Fruit fly (Drosophila melanogaster): ENCODE results near the gene Ir93a.

Gene Ir93a

DNA sequence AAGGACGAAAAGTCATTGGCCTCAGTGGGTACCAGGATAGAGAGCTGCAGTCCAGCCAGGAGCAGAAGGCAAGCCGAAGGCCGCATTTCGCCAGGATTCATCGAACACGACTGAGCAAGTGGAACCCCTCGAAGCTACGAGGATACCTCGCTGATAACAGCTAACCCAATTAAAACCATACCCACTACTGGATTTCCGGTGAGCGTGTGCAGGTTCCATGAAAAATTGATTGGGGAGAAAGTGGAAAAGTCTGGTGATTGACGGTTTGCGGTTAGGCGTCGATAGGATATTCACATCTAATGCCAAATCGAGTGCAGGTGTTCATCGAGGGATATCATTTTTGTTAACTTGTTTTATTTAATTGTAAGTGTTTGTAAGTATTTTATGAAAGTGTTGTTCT, at the start of gene Ir93a:
Gene Ir93a, minus strand, starts transcription at position 101 of the 400 bp plus-strand sequence.
- TF ChIP-seq CG8478 (optimal IDR thresholded peaks at IDR 0.05): no peak

DNA sequence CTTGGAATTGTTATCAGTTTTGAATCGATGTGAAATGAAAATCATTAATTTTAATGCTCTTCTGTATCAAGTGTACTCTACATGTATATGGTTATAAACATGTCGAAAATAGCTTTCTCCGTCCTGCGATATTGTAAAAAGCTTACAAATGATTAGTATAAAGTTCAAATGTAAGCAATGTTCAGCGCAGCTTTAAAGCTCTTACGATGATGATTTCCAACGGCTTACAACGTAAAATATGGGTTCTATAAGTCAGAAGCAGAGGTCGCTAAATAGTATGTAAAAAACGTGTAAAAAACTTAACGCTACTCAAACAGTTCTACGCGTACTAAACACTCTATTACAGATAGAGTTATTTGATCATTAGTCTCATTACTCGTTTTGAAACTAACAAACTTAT, 48.9 kb upstream of the Ir93a start:
- TF ChIP-seq CTCF (optimal IDR thresholded peaks at IDR 0.05) (peak; percentile 80), CG8478 (optimal IDR thresholded peaks at IDR 0.05) (no peak)

DNA sequence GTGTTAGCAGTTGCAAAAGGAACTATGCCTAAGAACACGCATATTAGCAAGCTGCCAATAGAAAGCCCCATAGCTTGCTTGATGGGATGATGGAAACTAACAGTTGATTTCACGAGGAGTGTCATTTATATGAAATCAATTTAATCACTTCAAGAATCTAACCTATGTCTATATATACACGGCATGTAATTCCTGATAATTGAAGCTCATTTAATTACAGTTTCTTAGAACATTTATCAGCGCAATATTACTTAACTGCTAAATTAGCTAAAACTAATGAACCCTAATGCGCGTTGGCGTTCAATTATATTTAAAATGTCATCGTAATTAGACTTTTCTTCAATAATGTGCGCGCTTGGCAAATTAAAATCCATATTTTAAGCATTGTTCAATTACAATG, 45.7 kb upstream of the Ir93a start, which contains the start of gene TotX:
Gene TotX, minus strand, starts transcription at position 101 of the 400 bp plus-strand sequence.
- no peak for TF ChIP-seq CG8478 (optimal IDR thresholded peaks at IDR 0.05)
- TF ChIP-seq CTCF (optimal IDR thresholded peaks at IDR 0.05): no peak

DNA sequence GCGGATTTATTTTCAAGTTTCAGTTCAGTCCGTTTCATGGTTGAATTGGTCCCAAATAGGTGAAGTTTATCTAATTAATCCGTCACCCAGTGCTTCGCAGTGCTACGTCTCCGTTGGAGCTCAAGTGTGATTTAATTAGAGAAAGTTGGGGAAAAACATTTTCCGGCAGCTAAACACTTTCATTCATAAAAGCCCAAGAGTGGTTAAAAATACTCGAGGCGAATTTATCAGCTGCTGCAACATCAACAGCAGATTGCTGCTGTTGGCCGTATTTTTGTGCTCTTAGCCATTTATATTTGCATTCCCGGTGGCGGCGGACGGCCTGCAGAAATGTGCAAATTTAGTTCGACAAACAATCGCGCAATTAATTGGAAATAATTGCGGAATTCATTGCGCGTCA, 41.9 kb upstream of the Ir93a start, which contains the start of gene Grik:
Gene Grik, plus strand, starts transcription at position 301 of the 400 bp plus-strand sequence.
- TF ChIP-seq CG8478 (optimal IDR thresholded peaks at IDR 0.05) (no peak), CTCF (optimal IDR thresholded peaks at IDR 0.05) (no peak)

DNA sequence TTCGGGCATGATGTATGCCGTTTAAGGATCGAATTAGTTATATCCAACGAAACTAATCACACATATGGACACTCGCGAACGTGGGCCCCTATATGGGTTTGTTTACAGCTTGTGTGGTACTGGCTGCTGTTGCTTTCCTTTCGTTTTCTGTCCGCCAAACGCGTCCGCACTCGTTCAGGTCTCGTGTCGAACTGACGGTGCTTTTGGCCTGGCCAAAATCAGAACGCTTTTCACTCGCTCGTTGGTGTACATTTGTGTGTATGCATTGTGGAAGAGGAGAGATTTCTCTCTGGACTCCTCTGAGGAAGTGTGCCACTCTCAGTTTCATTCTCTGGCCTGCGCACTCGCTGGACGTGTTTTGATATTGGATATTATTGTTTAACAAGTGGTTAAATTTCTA, 37.4 kb upstream of the Ir93a start, which contains the start of gene Ktl:
Gene Ktl, minus strand, starts transcription at position 193 of the 400 bp plus-strand sequence.
- TF ChIP-seq CTCF (optimal IDR thresholded peaks at IDR 0.05) (no peak), CG8478 (optimal IDR thresholded peaks at IDR 0.05) (no peak)

DNA sequence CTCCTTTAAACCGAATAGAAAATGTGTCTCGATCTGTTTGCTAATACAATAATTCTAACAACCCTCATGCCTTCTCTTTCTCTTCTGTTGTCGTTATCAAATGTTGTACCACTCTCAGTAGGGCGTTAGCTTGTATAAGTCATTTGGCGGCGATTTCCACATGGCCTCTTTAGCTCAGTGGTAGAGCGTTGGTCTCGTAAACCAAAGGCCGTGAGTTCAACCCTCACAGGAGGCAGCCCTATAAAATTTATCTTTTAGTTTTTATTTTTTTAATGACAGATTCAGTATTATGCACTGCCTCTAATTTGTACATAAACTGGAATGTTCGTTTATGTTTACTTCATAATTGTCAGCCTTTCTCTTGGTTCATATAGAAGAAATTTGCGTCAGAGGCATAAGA, 31.8 kb upstream of the Ir93a start:
- TF ChIP-seq CG8478 (optimal IDR thresholded peaks at IDR 0.05) (no peak), CTCF (optimal IDR thresholded peaks at IDR 0.05) (no peak)

DNA sequence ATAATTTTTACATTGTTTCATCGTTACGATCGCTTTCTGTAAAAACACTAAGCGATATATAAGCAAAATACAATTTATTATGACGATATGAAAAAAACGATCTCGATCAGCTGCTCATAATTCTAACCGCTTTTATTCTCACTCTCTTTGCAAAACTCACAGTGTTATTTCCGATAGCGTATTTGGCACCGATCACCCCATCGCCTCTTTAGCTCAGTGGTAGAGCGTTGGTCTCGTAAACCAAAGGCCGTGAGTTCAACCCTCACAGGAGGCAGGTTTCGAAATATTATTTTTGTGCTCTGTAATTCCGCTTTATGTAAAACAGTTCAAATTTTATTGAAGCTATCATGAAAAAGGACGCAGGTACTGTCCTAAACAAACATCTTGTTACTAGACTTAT, 31.2 kb upstream of the Ir93a start:
- no peak for TF ChIP-seq CG8478 (optimal IDR thresholded peaks at IDR 0.05)
- no peak for TF ChIP-seq CTCF (optimal IDR thresholded peaks at IDR 0.05)

DNA sequence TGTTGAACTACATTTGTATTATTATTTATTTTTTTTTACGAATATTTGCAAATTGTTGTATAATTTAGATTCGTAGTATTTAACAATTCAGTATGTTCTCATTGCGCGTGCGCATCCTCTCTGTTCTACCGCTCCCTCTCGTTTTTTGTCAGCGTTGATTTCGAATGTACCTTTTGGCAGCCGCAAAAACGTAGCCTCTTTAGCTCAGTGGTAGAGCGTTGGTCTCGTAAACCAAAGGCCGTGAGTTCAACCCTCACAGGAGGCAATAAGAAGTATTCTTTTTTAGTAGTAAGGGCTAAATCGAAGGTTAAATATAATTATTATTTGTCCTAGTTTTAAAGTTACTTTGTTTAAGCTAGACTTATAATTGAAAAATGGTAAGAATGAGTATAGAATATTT, 30.8 kb upstream of the Ir93a start:
- no peak for TF ChIP-seq CG8478 (optimal IDR thresholded peaks at IDR 0.05)
- TF ChIP-seq CTCF (optimal IDR thresholded peaks at IDR 0.05): no peak

DNA sequence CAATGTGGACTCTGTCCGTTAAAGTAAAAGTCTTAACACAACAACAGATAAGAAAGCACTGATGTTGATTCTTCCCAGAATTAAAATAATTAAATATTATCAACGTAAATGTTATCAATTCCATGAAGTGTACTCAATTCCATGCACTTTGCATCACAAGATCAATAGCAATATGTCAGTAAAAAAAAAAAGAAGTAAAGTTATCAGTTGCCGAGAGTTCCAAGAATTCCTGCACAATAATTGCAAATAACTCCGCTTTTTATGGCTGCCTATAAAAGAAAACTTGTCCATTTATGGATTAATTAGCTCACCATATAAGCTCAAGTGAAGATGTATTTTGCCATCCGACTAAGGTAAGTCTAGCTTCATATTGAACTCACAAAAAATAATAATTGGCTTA, 17.7 kb upstream of the Ir93a start, which contains the start of gene TotZ:
Gene TotZ, plus strand, starts transcription at position 301 of the 400 bp plus-strand sequence.
- no peak for TF ChIP-seq CTCF (optimal IDR thresholded peaks at IDR 0.05)
- TF ChIP-seq CG8478 (optimal IDR thresholded peaks at IDR 0.05): no peak

DNA sequence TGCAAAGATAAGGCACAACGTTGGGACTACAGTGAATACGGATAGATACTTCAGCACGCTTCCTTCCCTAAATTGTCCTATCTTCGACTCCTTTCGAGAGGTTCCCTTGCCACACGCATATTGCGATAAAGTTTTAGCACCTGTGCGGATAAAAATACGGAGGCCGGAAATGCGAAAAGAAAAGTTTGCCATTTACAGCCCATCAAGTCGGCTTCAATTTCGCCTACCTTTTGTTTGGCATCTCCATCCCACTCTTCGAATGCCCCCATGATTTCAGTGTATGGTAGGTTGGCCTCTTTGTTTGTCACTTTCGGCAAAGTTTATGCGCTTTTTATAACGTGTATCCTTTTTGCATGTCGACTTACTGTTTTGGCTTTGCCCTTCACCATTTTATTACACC, 16.9 kb upstream of the Ir93a start:
- TF ChIP-seq CTCF (optimal IDR thresholded peaks at IDR 0.05): no peak
- no peak for TF ChIP-seq CG8478 (optimal IDR thresholded peaks at IDR 0.05)

DNA sequence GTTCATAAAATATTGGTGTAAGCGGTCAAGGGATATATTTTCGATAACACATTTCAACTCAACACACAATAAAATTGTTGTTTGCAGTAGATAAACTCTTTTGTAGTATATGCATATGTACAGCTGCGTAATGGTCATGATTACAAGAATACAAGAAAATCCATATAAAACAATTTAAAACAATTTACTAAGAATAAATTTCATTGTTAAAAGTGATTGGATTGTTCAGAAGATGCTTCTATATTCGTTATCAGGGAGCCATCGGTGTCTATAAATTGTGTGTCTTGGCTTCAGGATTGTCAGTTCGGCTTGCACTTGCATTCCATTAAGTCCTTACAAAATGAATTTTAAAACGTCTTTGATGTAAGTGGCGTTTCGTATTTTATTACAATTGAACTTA, 13.9 kb upstream of the Ir93a start, which contains the start of gene TotB:
Gene TotB, plus strand, starts transcription at position 301 of the 400 bp plus-strand sequence.
- TF ChIP-seq CTCF (optimal IDR thresholded peaks at IDR 0.05) (no peak), CG8478 (optimal IDR thresholded peaks at IDR 0.05) (no peak)

DNA sequence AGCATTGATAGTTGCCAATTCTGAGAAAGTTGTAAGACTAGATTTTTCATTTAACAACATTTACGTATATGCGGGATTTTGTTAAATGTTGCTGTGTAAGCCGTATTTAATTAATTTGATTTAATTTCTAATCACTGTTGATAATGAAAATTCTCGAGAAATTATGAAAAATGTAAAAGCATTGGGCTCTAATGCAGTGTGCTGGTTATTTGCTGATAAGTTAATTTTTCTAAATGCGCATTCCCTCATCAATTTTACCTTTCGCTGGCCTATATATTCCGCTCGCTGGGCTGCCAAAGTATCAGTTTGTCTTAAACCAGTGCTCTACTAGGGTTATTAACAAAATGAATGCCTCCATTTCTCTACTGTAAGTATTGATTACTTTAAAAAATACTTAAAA, 12.9 kb upstream of the Ir93a start, which contains the start of gene TotC:
Gene TotC, plus strand, starts transcription at position 301 of the 400 bp plus-strand sequence.
- TF ChIP-seq CG8478 (optimal IDR thresholded peaks at IDR 0.05): no peak

DNA sequence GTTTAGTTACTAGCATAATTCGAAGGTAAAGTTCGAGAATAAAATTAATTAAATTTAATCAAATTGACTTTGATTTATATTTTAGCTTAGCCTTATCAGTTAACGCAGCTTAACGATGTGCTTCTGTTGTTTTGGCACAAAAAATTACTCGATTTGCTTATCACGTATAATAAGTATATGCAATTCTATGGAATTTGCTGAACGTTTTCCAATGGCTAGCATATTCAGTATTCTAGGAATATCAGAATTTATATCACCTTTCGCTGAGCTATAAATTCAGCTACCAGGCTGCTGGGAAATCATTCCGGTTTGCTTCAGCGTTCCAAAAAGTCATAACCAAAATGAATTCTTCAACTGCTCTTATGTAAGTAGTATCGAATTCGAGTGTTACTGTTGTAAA, 11.0 kb upstream of the Ir93a start, which contains the start of gene TotA:
Gene TotA, plus strand, starts transcription at position 301 of the 400 bp plus-strand sequence.
- TF ChIP-seq CTCF (optimal IDR thresholded peaks at IDR 0.05): no peak
- TF ChIP-seq CG8478 (optimal IDR thresholded peaks at IDR 0.05): no peak

DNA sequence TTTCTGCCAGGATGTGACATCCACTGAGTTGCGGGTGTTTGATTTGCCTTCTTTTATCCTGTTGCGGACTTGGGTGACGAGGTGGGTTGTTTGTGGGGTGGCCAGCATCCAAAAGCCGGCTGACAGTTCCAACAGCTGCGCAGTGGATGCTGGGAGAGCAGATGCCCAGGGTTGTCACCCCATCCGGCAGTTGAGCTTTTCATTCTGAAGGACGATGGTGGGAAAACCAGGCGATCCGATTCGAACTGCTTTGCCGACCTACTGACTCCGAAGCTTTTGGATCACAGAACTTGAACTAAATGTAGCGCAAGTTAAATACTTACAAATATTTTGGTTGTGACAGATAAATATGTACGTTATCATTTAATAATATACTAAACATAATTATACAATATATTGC, 6.5 kb upstream of the Ir93a start, which contains the start of gene KaiR1D:
Gene KaiR1D, minus strand, starts transcription at position 28 of the 400 bp plus-strand sequence.
- TF ChIP-seq CG8478 (optimal IDR thresholded peaks at IDR 0.05) (no peak), CTCF (optimal IDR thresholded peaks at IDR 0.05) (no peak)

DNA sequence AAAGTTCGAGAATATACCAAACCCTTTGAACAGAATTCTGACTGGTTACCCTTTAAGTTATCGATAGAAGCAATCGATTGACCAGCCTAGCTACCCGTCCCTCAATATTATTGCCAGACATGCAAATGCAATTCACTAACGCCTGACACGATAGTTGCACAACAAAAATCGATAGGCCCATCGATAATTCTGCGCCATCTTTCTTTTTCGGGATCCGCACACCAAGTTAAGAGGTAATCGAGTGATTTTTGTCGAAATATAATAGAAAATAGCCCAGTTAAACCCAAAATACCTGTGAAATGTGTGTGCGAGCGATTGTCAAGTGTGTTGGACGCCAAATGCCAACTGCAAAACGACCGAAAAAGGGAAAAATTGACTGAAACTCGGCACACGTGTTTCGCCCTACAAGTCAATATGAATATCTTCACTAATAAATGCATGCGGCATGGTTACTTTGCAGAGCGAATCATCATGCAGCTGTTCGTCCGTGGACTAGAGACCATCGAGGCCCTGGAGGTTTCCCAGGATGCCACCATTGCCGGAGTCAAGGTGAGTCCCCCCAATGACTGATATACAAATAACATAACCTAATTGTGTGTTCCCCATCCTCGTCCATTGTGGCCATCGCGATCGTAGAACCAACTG, 9.2 kb downstream of the Ir93a start, which contains the start of gene RpS30:
Gene RpS30, plus strand, starts transcription at position 122 of the 645 bp plus-strand sequence.
- TF ChIP-seq CG8478 (optimal IDR thresholded peaks at IDR 0.05) (no peak), CTCF (optimal IDR thresholded peaks at IDR 0.05) (peak; percentile 39 to 41)

DNA sequence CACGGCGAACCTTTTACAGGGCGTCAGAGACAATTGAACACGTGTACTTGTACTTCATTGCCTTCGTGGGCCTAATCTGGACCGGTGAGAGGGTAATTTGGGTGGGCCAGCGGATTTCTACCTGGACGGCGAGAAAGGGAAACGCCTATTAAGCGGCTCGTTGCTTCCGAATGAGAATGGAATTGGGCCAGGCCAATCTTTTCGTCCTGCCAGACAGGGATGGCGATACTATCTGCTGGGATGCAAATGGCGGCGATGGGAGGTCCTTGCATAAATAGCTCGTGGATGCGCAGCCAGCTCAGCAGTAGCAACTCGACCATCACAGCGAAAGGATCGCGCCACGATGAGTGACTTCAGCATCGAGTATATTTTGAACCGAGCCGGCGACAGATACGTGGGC, 13.0 kb downstream of the Ir93a start, which contains the start of gene CG15696:
Gene CG15696, plus strand, starts transcription at position 301 of the 400 bp plus-strand sequence.
- TF ChIP-seq CG8478 (optimal IDR thresholded peaks at IDR 0.05): no peak
- TF ChIP-seq CTCF (optimal IDR thresholded peaks at IDR 0.05): no peak
